Worm (Caenorhabditis elegans) whole organism, young adult: ENCODE measurements around the gene R193.2.

Source experiments
- ama-1 ChIP-seq, 3 experiments: fragments of 150-350 bp in 1 of 3; sonication (generic microtip) in 2 of 3; optimal IDR thresholded peaks; 2 replicates each; lab custom pipeline; 2014 to 2018; ENCODE audit warnings: missing biosample characterization in 2 of 3, missing genetic modification characterization in 2 of 3, missing genetic modification reagents in 2 of 3
- athp-1 ChIP-seq: sonication (generic microtip); optimal IDR thresholded peaks from 2 replicates; lab custom pipeline; 2017; ENCODE audit warnings: mild to moderate bottlenecking, missing genetic modification characterization, missing compliant biosample characterization
- attf-6 ChIP-seq: fragments of 200-800 bp; sonication (Bioruptor generic); IDR thresholded peaks from 2 replicates; pipeline ENCODE4 v1.3.6; 2022; ENCODE audit warnings: missing genetic modification reagents, missing genetic modification characterization, missing compliant biosample characterization
- rec-8 ChIP-seq, 2 experiments: sonication (generic microtip); optimal IDR thresholded peaks; 2 replicates each; lab custom pipeline; 2016; ENCODE audit warnings: mild to moderate bottlenecking in 2 of 2, missing genetic modification characterization in 2 of 2, missing genetic modification reagents in 2 of 2, missing genotype in 2 of 2, missing biosample characterization in 1 of 2, missing compliant biosample characterization in 1 of 2, moderate library complexity in 1 of 2
- snpc-1.1 ChIP-seq: sonication (generic microtip); optimal IDR thresholded peaks from 2 replicates; lab custom pipeline; 2017; ENCODE audit warnings: missing genetic modification characterization, mild to moderate bottlenecking, missing compliant biosample characterization, antibody characterized with exemption, moderate library complexity, missing genotype, missing genetic modification reagents; ENCODE audit not compliant: insufficient read depth
- unc-62 ChIP-seq: fragments of 150-350 bp; optimal IDR thresholded peaks from 2 replicates; lab custom pipeline; 2014; ENCODE audit warnings: missing biosample characterization, missing genetic modification reagents, missing genetic modification characterization

DNA sequence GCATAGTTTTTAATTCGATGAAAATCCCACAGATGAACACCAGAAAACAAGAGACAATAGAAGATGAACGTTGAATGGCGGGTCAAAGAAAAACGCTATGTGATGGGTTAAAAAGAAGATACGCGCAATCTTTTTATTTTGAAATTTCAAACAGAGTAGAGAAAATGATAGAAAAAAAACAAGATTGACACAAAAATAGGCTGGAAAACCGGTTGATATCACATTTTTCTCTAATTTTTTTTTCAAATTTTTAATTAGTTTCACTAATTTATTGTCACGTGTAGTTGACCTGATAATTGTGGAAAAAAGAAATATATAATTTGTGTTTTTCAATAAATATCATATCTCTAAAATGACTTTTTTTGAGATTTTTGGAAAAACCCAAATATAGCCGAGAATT lies 24.2 kb downstream of the R193.2 start, which contains the start of gene C05D9.9:
- no peak for TF ChIP-seq snpc-1.1 (tag; lab: Kevin White, UChicago)
- TF ChIP-seq unc-62 (GFP tag; lab: Kevin White, UChicago) = no peak
- TF ChIP-seq attf-6 (GFP tag; lab: Robert Waterston, UW) = no peak
- TF ChIP-seq ama-1 (optimal IDR thresholded peaks at IDR 0.05; lab: Kevin White, UChicago) = no peak
- TF ChIP-seq ama-1 (GFP tag; optimal IDR thresholded peaks at IDR 0.05; lab: Kevin White, UChicago) = no peak
- no peak for TF ChIP-seq athp-1 (tag; lab: Kevin White, UChicago)
- no peak for TF ChIP-seq rec-8 (tag; optimal IDR thresholded peaks at IDR 0.05; lab: Kevin White, UChicago)
